Worm (Caenorhabditis elegans): ENCODE data around the gene T01D3.1.

The T01D3.1 gene

DNA sequence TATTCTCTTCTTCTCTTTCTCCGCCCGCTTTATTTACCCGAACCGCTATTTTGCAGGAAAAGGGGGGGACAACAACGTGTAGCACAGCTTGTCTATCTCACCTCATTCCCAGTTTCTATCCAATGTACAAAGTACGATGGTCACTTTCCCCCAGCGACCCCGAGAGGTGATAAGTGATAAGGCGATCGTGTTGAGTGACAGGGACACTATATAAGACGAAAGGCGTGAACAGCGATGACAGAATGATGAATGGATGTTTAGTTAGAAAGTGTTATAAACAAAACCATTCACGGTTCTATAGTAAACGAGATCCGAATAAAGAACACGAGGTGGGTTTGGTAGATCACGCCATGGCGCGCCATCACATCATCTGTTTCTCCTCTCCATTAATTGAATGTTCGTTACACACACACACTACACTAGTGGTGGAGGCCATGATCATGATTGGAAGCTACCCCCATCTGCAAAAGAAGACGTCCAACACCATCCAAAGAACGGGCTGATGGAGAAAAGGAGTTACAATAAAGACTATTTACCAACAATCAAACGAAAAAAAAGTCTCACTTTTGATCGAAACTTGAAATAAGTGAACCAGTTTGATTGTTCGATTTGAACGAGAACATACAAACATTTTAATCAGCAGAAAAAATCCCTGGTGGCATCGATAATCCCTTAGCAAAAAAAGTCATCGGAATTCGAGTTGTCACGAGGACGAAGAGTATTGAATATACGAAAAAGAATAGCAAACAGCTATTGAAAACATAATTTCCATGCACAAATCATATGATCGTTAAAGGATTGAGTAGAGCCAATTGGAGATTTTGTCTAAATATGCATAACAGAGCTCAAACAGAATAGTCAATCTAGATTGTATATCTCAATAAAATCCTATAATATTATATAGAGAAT, 33.1 kb upstream of the T01D3.1 start (continued):
- TF ChIP-seq tlf-1 (GFP tag; optimal IDR thresholded peaks at IDR 0.05) (peak; percentile 55), ztf-26 (tag; optimal IDR thresholded peaks at IDR 0.05) (peak; percentile 84), F22D6.2 (tag; optimal IDR thresholded peaks at IDR 0.05) (peak; percentile 56), B0336.3 (GFP tag; IDR thresholded peaks at IDR 0.05) (peak; percentile 62; the same call in 1 of the 2 replicates), cebp-1 (GFP tag; IDR thresholded peaks at IDR 0.05) (peak; percentile 33; the same call in 1 of the 2 replicates), cebp-1 (tag; optimal IDR thresholded peaks at IDR 0.05) (peak; percentile 43), chd-7 (tag; optimal IDR thresholded peaks at IDR 0.05) (peak; percentile 69), nhr-80 (tag; optimal IDR thresholded peaks at IDR 0.05) (peak; percentile 96), Y56A3A.18 (GFP tag; IDR thresholded peaks at IDR 0.05) (peak; percentile 70; the same call in 1 of the 2 replicates), gei-17 (GFP tag; optimal IDR thresholded peaks at IDR 0.05) (no peak), hmg-1.2 (GFP tag; IDR thresholded peaks at IDR 0.05) (0 out of 2 replicates have a peak, but pooled peaks have one; percentile 22), ztf-6 (GFP tag; IDR thresholded peaks at IDR 0.05) (no peak), zfh-2 (GFP tag; conservative IDR thresholded peaks at IDR 0.05) (0 out of 2 replicates have a peak, but pooled peaks have one; percentile 14), lin-40 (tag; optimal IDR thresholded peaks at IDR 0.05) (peak; percentile 52), F52B5.7 (tag; optimal IDR thresholded peaks at IDR 0.05) (peak; percentile 2), nfya-2 (GFP tag; IDR thresholded peaks at IDR 0.05) (0 out of 2 replicates have a peak, but pooled peaks have one; percentile 11), egl-18 (GFP tag; IDR thresholded peaks at IDR 0.05) (no peak), T26A5.8 (tag; optimal IDR thresholded peaks at IDR 0.05) (no peak), hsf-1 (GFP tag; IDR thresholded peaks at IDR 0.05) (0 out of 2 replicates have a peak, but pooled peaks have one; percentile 7), madf-6 (GFP tag; IDR thresholded peaks at IDR 0.05) (no peak; the same call in none of the 2 replicates), ccch-3 (GFP tag; optimal IDR thresholded peaks at IDR 0.05) (peak; percentile 21), Y79H2A.3 (GFP tag; conservative IDR thresholded peaks at IDR 0.05) (no peak), pbrm-1 (GFP tag; IDR thresholded peaks at IDR 0.05) (0 out of 2 replicates have a peak, but pooled peaks have one; percentile 24), madf-10 (tag; optimal IDR thresholded peaks at IDR 0.05) (peak; percentile 47), unc-62 (GFP tag; optimal IDR thresholded peaks at IDR 0.05) (peak; percentile 35), atf-7 (tag; optimal IDR thresholded peaks at IDR 0.05) (peak; percentile 68), C06A6.2 (GFP tag; conservative IDR thresholded peaks at IDR 0.05) (peak; percentile 31; the same call in 1 of the 2 replicates), die-1 (tag; optimal IDR thresholded peaks at IDR 0.05) (peak; percentile 29), snpc-4 (GFP tag; optimal IDR thresholded peaks at IDR 0.05) (no peak), snpc-4 (tag; optimal IDR thresholded peaks at IDR 0.05) (peak in 2 of 4 experiments; percentile 25 to 26), nfyb-1 (GFP tag; IDR thresholded peaks at IDR 0.05) (peak; percentile 71; the same call in 1 of the 2 replicates)

DNA sequence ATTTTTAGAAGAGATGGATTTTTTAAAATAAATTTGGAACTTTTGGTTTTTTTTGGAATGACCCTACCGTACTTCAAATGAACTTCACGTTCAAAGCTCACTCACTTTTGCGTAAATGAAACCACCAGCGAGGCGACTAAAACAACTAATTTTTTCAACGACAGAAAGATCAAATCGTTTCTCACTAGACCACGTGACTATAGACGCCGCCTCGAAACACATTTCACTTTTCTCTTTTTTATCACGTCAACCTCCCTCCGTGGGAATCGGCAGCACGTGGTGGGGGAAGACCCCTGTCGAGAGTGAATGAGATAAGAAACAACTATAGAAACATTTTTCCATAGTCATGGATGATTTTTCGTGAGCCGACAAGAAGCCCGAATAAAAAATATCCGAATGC, 32.4 kb upstream of the T01D3.1 start:
- no peak for TF ChIP-seq C06A6.2 (GFP tag; conservative IDR thresholded peaks at IDR 0.05)
- 0 out of 2 replicates have a peak, but pooled peaks have one; percentile 16 for TF ChIP-seq madf-6 (GFP tag; IDR thresholded peaks at IDR 0.05)
- TF ChIP-seq F10E7.11 (tag; optimal IDR thresholded peaks at IDR 0.05): no peak
- peak; percentile 57 for TF ChIP-seq madf-10 (tag; optimal IDR thresholded peaks at IDR 0.05)
- peak; percentile 70; the same call in 1 of the 2 replicates for TF ChIP-seq lag-1 (GFP tag; IDR thresholded peaks at IDR 0.05)
- peak; percentile 77 for TF ChIP-seq chd-7 (tag; optimal IDR thresholded peaks at IDR 0.05)
- no peak for TF ChIP-seq ztf-18 (tag; optimal IDR thresholded peaks at IDR 0.05)
- TF ChIP-seq ekl-4 (GFP tag; IDR thresholded peaks at IDR 0.05): no peak; the same call in 1 of the 2 replicates
- TF ChIP-seq snpc-3.4 (tag; optimal IDR thresholded peaks at IDR 0.05): peak; percentile 7
- no peak; the same call in 1 of the 2 replicates for TF ChIP-seq Y56A3A.18 (GFP tag; IDR thresholded peaks at IDR 0.05)
- peak; percentile 28; the same call in 1 of the 2 replicates for TF ChIP-seq hmg-1.2 (GFP tag; IDR thresholded peaks at IDR 0.05)
- no peak for TF ChIP-seq B0261.1 (tag; optimal IDR thresholded peaks at IDR 0.05)
- TF ChIP-seq B0336.3 (GFP tag; IDR thresholded peaks at IDR 0.05): peak; percentile 29; the same call in 1 of the 2 replicates
- peak; percentile 70 for TF ChIP-seq pha-4 (tag; optimal IDR thresholded peaks at IDR 0.05)
- no peak for TF ChIP-seq ceh-27 (GFP tag; optimal IDR thresholded peaks at IDR 0.05)
- TF ChIP-seq B0035.1 (tag; optimal IDR thresholded peaks at IDR 0.05): no peak
- TF ChIP-seq Y95B8A.8 (GFP tag; IDR thresholded peaks at IDR 0.05): 0 out of 2 replicates have a peak, but pooled peaks have one; percentile 21
- no peak for TF ChIP-seq athp-1 (tag; optimal IDR thresholded peaks at IDR 0.05)
- peak; percentile 5 for TF ChIP-seq gei-17 (GFP tag; optimal IDR thresholded peaks at IDR 0.05)
- no peak for TF ChIP-seq snpc-1.1 (tag; optimal IDR thresholded peaks at IDR 0.05; ENCODE audit: insufficient read depth)
- no peak for TF ChIP-seq ceh-91 (GFP tag; IDR thresholded peaks at IDR 0.05)
- TF ChIP-seq F22D6.2 (tag; optimal IDR thresholded peaks at IDR 0.05): no peak
- TF ChIP-seq lin-40 (tag; optimal IDR thresholded peaks at IDR 0.05): peak; percentile 44
- 0 out of 2 replicates have a peak, but pooled peaks have one; percentile 4 for TF ChIP-seq hsf-1 (GFP tag; IDR thresholded peaks at IDR 0.05)

Data from whole organism, young adult.